Worm (Caenorhabditis elegans): Measurements from ENCODE around the gene F55H2.7.

The F55H2.7 gene

ce11 chrIII:9542280-9542679 is 26.2 kb upstream of the F55H2.7 start, which contains the start of gene mut-7:
TSS of gene mut-7 (minus strand) at chrIII:9542380.
- no peak for TF ChIP-seq lin-39 (tag; optimal IDR thresholded peaks at IDR 0.05)
- TF ChIP-seq rnt-1 (tag; optimal IDR thresholded peaks at IDR 0.05), result no peak
- TF ChIP-seq ztf-4 (tag; optimal IDR thresholded peaks at IDR 0.05), result no peak
- TF ChIP-seq irx-1 (tag; optimal IDR thresholded peaks at IDR 0.05), result no peak
- TF ChIP-seq snu-23 (GFP tag; optimal IDR thresholded peaks at IDR 0.05), result no peak
- TF ChIP-seq ets-5 (GFP tag; IDR thresholded peaks at IDR 0.05), result no peak
- no peak for TF ChIP-seq aly-2 (tag; optimal IDR thresholded peaks at IDR 0.05)
- TF ChIP-seq ces-1 (GFP tag; optimal IDR thresholded peaks at IDR 0.05), result no peak
- no peak for TF ChIP-seq unc-30 (tag; optimal IDR thresholded peaks at IDR 0.05)
- no peak for TF ChIP-seq elt-2 (tag; optimal IDR thresholded peaks at IDR 0.05)
- no peak for TF ChIP-seq nhr-237 (tag; optimal IDR thresholded peaks at IDR 0.05)

DNA sequence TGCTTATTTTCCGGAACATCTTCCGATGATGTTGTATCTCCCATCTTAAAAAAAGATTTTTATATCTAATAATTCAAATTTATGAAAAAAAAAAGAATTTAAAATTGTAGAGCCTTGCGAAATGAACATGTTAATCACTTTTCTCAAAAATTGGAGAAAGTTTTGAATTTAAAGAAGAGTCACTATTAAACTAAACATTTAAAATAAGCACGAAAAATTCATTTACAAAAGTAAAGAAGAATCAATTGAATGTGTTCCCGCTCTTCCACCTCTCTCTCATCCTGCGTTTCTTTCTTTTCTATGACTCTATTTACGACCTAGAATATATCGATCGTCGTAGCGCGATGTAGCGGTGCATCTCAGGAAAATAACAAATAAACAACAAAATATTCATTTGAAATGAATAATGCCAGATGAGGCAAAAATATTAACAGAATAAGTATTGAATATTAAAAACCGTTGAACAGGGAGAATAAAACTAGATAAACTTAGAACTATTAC is 22.7 kb upstream of the F55H2.7 start, which contains the start of gene ZK1098.3:
Gene ZK1098.3 (minus strand): TSS at position 51 of the 501 bp plus-strand sequence.
- TF ChIP-seq lsy-2 (tag; optimal IDR thresholded peaks at IDR 0.05) (peak; percentile 18 to 60), lir-3 (tag; optimal IDR thresholded peaks at IDR 0.05; ENCODE audit: poor library complexity) (no peak), pax-3 (tag; optimal IDR thresholded peaks at IDR 0.05) (no peak), dpl-1 (GFP tag; optimal IDR thresholded peaks at IDR 0.05) (peak in 2 of 3 experiments; percentile 9 to 45), lin-35 (GFP tag; optimal IDR thresholded peaks at IDR 0.05) (peak in 1 of 2 experiments; percentile 12), mef-2 (tag; optimal IDR thresholded peaks at IDR 0.05) (no peak), zip-4 (GFP tag; optimal IDR thresholded peaks at IDR 0.05) (no peak), blmp-1 (tag; optimal IDR thresholded peaks at IDR 0.05) (peak; percentile 15), sptf-1 (tag; optimal IDR thresholded peaks at IDR 0.05) (no peak), tbx-2 (tag; optimal IDR thresholded peaks at IDR 0.05) (no peak), nhr-76 (tag; optimal IDR thresholded peaks at IDR 0.05) (no peak), rnt-1 (tag; optimal IDR thresholded peaks at IDR 0.05) (no peak), efl-1 (optimal IDR thresholded peaks at IDR 0.05) (peak; percentile 12 to 24), efl-1 (GFP tag; optimal IDR thresholded peaks at IDR 0.05 in 1 of 2) (peak in 1 of 2 experiments; percentile 14), mep-1 (tag; optimal IDR thresholded peaks at IDR 0.05) (peak; percentile 49)

DNA sequence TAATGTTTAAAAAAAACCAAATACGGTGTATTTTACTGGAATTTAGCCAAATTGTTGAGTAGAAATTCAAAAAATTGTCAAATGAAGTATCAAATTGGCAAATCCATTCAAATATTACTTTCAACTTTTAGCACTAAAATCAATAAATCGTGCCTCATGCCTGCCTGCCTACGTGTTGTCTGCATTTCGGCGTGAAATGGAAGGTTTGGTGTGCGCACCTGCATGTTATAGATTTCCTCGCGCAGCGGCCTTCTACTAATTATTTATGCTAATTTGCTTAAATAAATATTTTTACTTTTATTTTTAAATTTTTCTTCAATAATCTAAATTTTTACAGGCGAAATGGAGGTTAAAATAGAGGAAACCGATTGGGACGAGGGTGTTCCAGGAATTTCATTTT is 12.8 kb upstream of the F55H2.7 start, which contains the start of gene ZK1098.2:
Gene ZK1098.2 (plus strand): TSS at position 336 of the 400 bp plus-strand sequence.
- peak; percentile 1 for TF ChIP-seq skn-1 (tag; optimal IDR thresholded peaks at IDR 0.05)
- TF ChIP-seq lsy-2 (tag; optimal IDR thresholded peaks at IDR 0.05), result peak; percentile 30 to 53
- TF ChIP-seq sptf-1 (tag; optimal IDR thresholded peaks at IDR 0.05), result no peak
- no peak for TF ChIP-seq nhr-12 (tag; optimal IDR thresholded peaks at IDR 0.05)
- peak; percentile 28 for TF ChIP-seq C16A3.4 (tag; optimal IDR thresholded peaks at IDR 0.05)
- TF ChIP-seq hlh-4 (tag; optimal IDR thresholded peaks at IDR 0.05), result no peak
- TF ChIP-seq lin-13 (GFP tag; optimal IDR thresholded peaks at IDR 0.05), result no peak
- TF ChIP-seq lin-35 (GFP tag; optimal IDR thresholded peaks at IDR 0.05), result peak; percentile 22 to 32
- TF ChIP-seq ceh-88 (GFP tag; IDR thresholded peaks at IDR 0.05), result no peak
- no peak for TF ChIP-seq pqm-1 (tag; optimal IDR thresholded peaks at IDR 0.05)
- TF ChIP-seq tbx-2 (tag; optimal IDR thresholded peaks at IDR 0.05), result no peak
- TF ChIP-seq nhr-28 (tag; optimal IDR thresholded peaks at IDR 0.05), result no peak
- TF ChIP-seq dpl-1 (GFP tag; optimal IDR thresholded peaks at IDR 0.05), result peak in 1 of 3 experiments; percentile 42
- peak; percentile 5 to 14 for TF ChIP-seq efl-1 (optimal IDR thresholded peaks at IDR 0.05)
- peak in 1 of 2 experiments; percentile 23 for TF ChIP-seq efl-1 (GFP tag; optimal IDR thresholded peaks at IDR 0.05 in 1 of 2)
- peak in 1 of 6 experiments; percentile 7 for TF ChIP-seq elt-3 (tag; optimal IDR thresholded peaks at IDR 0.05)
- no peak for TF ChIP-seq nhr-71 (tag; optimal IDR thresholded peaks at IDR 0.05)
- no peak for TF ChIP-seq rnt-1 (tag; optimal IDR thresholded peaks at IDR 0.05)
- no peak for TF ChIP-seq fos-1 (tag; optimal IDR thresholded peaks at IDR 0.05)
- TF ChIP-seq snu-23 (GFP tag; optimal IDR thresholded peaks at IDR 0.05), result peak; percentile 23
- TF ChIP-seq jun-1 (tag; optimal IDR thresholded peaks at IDR 0.05), result no peak
- no peak for TF ChIP-seq ceh-82 (tag; optimal IDR thresholded peaks at IDR 0.05)
- no peak for TF ChIP-seq sup-37 (GFP tag; optimal IDR thresholded peaks at IDR 0.05)
- no peak for TF ChIP-seq C34B4.2 (tag; optimal IDR thresholded peaks at IDR 0.05)
- TF ChIP-seq aha-1 (tag; optimal IDR thresholded peaks at IDR 0.05), result no peak
- TF ChIP-seq blmp-1 (tag; optimal IDR thresholded peaks at IDR 0.05), result peak; percentile 46
- TF ChIP-seq nhr-47 (tag; optimal IDR thresholded peaks at IDR 0.05), result no peak
- TF ChIP-seq F16B12.6 (tag; optimal IDR thresholded peaks at IDR 0.05), result peak; percentile 80
- TF ChIP-seq unc-98 (GFP tag; IDR thresholded peaks at IDR 0.05), result no peak
- TF ChIP-seq mep-1 (tag; optimal IDR thresholded peaks at IDR 0.05), result peak; percentile 68
- no peak for TF ChIP-seq unc-30 (tag; optimal IDR thresholded peaks at IDR 0.05)

Data from whole organism, L1 larva.